Fruit fly (Drosophila melanogaster) whole organism, prepupa: ENCODE results near the gene CG8001.

ENCODE experiments used
- Blimp-1 ChIP-seq: fragments of 200-800 bp; sonication (Bioruptor generic); optimal IDR thresholded peaks from 3 replicates; lab custom pipeline; 2017; ENCODE audit warnings: missing biosample characterization, missing genetic modification characterization, mild to moderate bottlenecking, moderate library complexity, missing genetic modification reagents
- CG10631 ChIP-seq: fragments of 200-800 bp; sonication (Bioruptor generic); optimal IDR thresholded peaks from 2 replicates; lab custom pipeline; 2016; ENCODE audit warnings: missing biosample characterization, missing genetic modification characterization
- CG10669 ChIP-seq: fragments of 200-800 bp; sonication (Bioruptor generic); optimal IDR thresholded peaks from 3 replicates; lab custom pipeline; 2018; ENCODE audit warnings: missing biosample characterization, mild to moderate bottlenecking, missing genetic modification characterization, moderate library complexity
- CG11294 ChIP-seq: fragments of 200-800 bp; sonication (Bioruptor generic); IDR thresholded peaks from 2 replicates; pipeline ENCODE4 v1.3.6; 2022; ENCODE audit warnings: missing biosample characterization, missing genetic modification characterization
- CG11762 ChIP-seq: fragments of 200-800 bp; sonication (Bioruptor generic); optimal IDR thresholded peaks from 3 replicates; lab custom pipeline; 2016; ENCODE audit warnings: missing biosample characterization, missing genetic modification characterization; ENCODE audit not compliant: insufficient read depth
- CG11902 ChIP-seq: fragments of 200-800 bp; sonication (Bioruptor generic); optimal IDR thresholded peaks from 3 replicates; lab custom pipeline; 2016; ENCODE audit warnings: missing biosample characterization, missing genetic modification characterization
- CG15336 ChIP-seq: fragments of 200-800 bp; sonication (Bioruptor generic); IDR thresholded peaks from 2 replicates; pipeline ENCODE4 v1.3.6; 2022; ENCODE audit warnings: missing biosample characterization, missing genetic modification characterization
- CG1621 ChIP-seq: fragments of 200-800 bp; sonication (Bioruptor generic); optimal IDR thresholded peaks from 3 replicates; lab custom pipeline; 2018; ENCODE audit warnings: missing biosample characterization, mild to moderate bottlenecking, missing genetic modification characterization
- CG16779 ChIP-seq: fragments of 200-800 bp; sonication (Bioruptor generic); optimal IDR thresholded peaks from 3 replicates; lab custom pipeline; 2017; ENCODE audit warnings: missing biosample characterization, mild to moderate bottlenecking, missing genetic modification characterization
- CG31627 ChIP-seq: fragments of 200-800 bp; sonication (Bioruptor generic); optimal IDR thresholded peaks from 3 replicates; lab custom pipeline; 2016; ENCODE audit warnings: missing biosample characterization, missing genetic modification characterization
- CG32006 ChIP-seq: fragments of 200-800 bp; sonication (Bioruptor generic); optimal IDR thresholded peaks from 3 replicates; lab custom pipeline; 2017; ENCODE audit warnings: missing biosample characterization, mild to moderate bottlenecking, missing genetic modification characterization
- CG3919 ChIP-seq: fragments of 200-800 bp; sonication (Bioruptor generic); optimal IDR thresholded peaks from 3 replicates; lab custom pipeline; 2016; ENCODE audit warnings: missing biosample characterization, missing genetic modification characterization
- CG4318 ChIP-seq: fragments of 200-800 bp; sonication (Bioruptor generic); optimal IDR thresholded peaks from 3 replicates; lab custom pipeline; 2017; ENCODE audit warnings: missing biosample characterization, mild to moderate bottlenecking, missing genetic modification characterization
- CG6276 ChIP-seq: fragments of 200-800 bp; sonication (Bioruptor generic); optimal IDR thresholded peaks from 2 replicates; lab custom pipeline; 2017; ENCODE audit warnings: missing biosample characterization, mild to moderate bottlenecking, missing genetic modification characterization
- CG6792 ChIP-seq: fragments of 200-800 bp; sonication (Bioruptor generic); optimal IDR thresholded peaks from 3 replicates; lab custom pipeline; 2016; ENCODE audit warnings: missing biosample characterization, missing genetic modification characterization
- CG6808 ChIP-seq: fragments of 200-800 bp; sonication (Bioruptor generic); optimal IDR thresholded peaks from 3 replicates; lab custom pipeline; 2017; ENCODE audit warnings: missing biosample characterization, missing genetic modification characterization, mild to moderate bottlenecking, moderate library complexity, missing genetic modification reagents
- CG6854 ChIP-seq: fragments of 200-800 bp; sonication (Bioruptor generic); optimal IDR thresholded peaks from 2 replicates; lab custom pipeline; 2017; ENCODE audit warnings: missing biosample characterization, mild to moderate bottlenecking, missing genetic modification characterization
- CG7368 ChIP-seq: fragments of 200-800 bp; sonication (Bioruptor generic); optimal IDR thresholded peaks from 3 replicates; lab custom pipeline; 2016; ENCODE audit warnings: missing biosample characterization, missing genetic modification characterization
- CG8319 ChIP-seq: fragments of 200-800 bp; sonication (Bioruptor generic); optimal IDR thresholded peaks from 3 replicates; lab custom pipeline; 2016; ENCODE audit warnings: missing biosample characterization, missing genetic modification characterization
- CG8632 ChIP-seq: fragments of 200-800 bp; sonication (Bioruptor generic); optimal IDR thresholded peaks from 3 replicates; lab custom pipeline; 2016; ENCODE audit warnings: missing biosample characterization, missing genetic modification characterization
- CG9139 ChIP-seq: fragments of 200-800 bp; sonication (Bioruptor generic); optimal IDR thresholded peaks from 3 replicates; lab custom pipeline; 2017; ENCODE audit warnings: missing biosample characterization, mild to moderate bottlenecking, missing genetic modification characterization
- Eip75B ChIP-seq: fragments of 200-800 bp; sonication (Bioruptor generic); optimal IDR thresholded peaks from 3 replicates; lab custom pipeline; 2016; ENCODE audit warnings: missing biosample characterization, missing genetic modification characterization
- Eip78C ChIP-seq: fragments of 200-800 bp; sonication (Bioruptor generic); peaks from one replicate; lab custom pipeline; 2016; ENCODE audit warnings: missing biosample characterization, missing genetic modification characterization
- Eip93F ChIP-seq: fragments of 200-800 bp; sonication (Bioruptor generic); optimal IDR thresholded peaks from 2 replicates; lab custom pipeline; 2016; ENCODE audit warnings: missing biosample characterization, mild to moderate bottlenecking, missing genetic modification characterization
- Ets21C ChIP-seq: fragments of 200-800 bp; sonication (Bioruptor generic); optimal IDR thresholded peaks from 3 replicates; lab custom pipeline; 2016; ENCODE audit warnings: missing biosample characterization, missing genetic modification characterization
- Gug ChIP-seq: fragments of 200-800 bp; sonication (Bioruptor generic); IDR thresholded peaks from 2 replicates; pipeline ENCODE4 v1.3.6; 2022; ENCODE audit warnings: missing biosample characterization, missing genetic modification characterization
- Hr39 ChIP-seq: fragments of 200-800 bp; sonication (Bioruptor generic); optimal IDR thresholded peaks from 2 replicates; lab custom pipeline; 2016; ENCODE audit warnings: missing biosample characterization, missing genetic modification characterization
- Hr4 ChIP-seq: fragments of 200-800 bp; sonication (Bioruptor generic); optimal IDR thresholded peaks from 3 replicates; lab custom pipeline; 2016; ENCODE audit warnings: missing biosample characterization, missing genetic modification characterization
- Lpt ChIP-seq: fragments of 200-800 bp; sonication (Bioruptor generic); optimal IDR thresholded peaks from 3 replicates; lab custom pipeline; 2016; ENCODE audit warnings: missing biosample characterization, missing genetic modification characterization
- Met ChIP-seq: fragments of 200-800 bp; sonication (Bioruptor generic); optimal IDR thresholded peaks from 3 replicates; lab custom pipeline; 2016; ENCODE audit warnings: missing biosample characterization, missing genetic modification characterization
- OdsH ChIP-seq: fragments of 200-800 bp; sonication (Bioruptor generic); optimal IDR thresholded peaks from 3 replicates; lab custom pipeline; 2016; ENCODE audit warnings: missing biosample characterization, missing genetic modification characterization
- Smox ChIP-seq: fragments of 200-800 bp; sonication (Bioruptor generic); optimal IDR thresholded peaks from 3 replicates; lab custom pipeline; 2016; ENCODE audit warnings: missing biosample characterization, missing genetic modification characterization
- Sox102F ChIP-seq: fragments of 200-800 bp; sonication (Bioruptor generic); optimal IDR thresholded peaks from 2 replicates; lab custom pipeline; 2016; ENCODE audit warnings: missing biosample characterization, mild to moderate bottlenecking, missing genetic modification characterization
- Sox14 ChIP-seq: fragments of 200-800 bp; sonication (Bioruptor generic); optimal IDR thresholded peaks from 3 replicates; lab custom pipeline; 2016; ENCODE audit warnings: missing biosample characterization, missing genetic modification characterization
- Sox15 ChIP-seq: fragments of 200-800 bp; sonication (Bioruptor generic); optimal IDR thresholded peaks from 3 replicates; lab custom pipeline; 2016; ENCODE audit warnings: missing biosample characterization, missing genetic modification characterization
- achi ChIP-seq: fragments of 200-800 bp; sonication (Bioruptor generic); optimal IDR thresholded peaks from 3 replicates; lab custom pipeline; 2016; ENCODE audit warnings: missing biosample characterization, missing genetic modification characterization
- acj6 ChIP-seq: fragments of 200-800 bp; sonication (Bioruptor generic); optimal IDR thresholded peaks from 3 replicates; lab custom pipeline; 2016; ENCODE audit warnings: missing biosample characterization, missing genetic modification characterization
- cyc ChIP-seq: fragments of 200-800 bp; sonication (Bioruptor generic); optimal IDR thresholded peaks from 3 replicates; lab custom pipeline; 2016; ENCODE audit warnings: missing biosample characterization, missing genetic modification characterization
- dac ChIP-seq: fragments of 200-800 bp; sonication (Bioruptor generic); optimal IDR thresholded peaks from 2 replicates; lab custom pipeline; 2017; ENCODE audit warnings: missing biosample characterization, mild to moderate bottlenecking, missing genetic modification characterization
- dsx ChIP-seq: fragments of 200-800 bp; optimal IDR thresholded peaks from 3 replicates; lab custom pipeline; 2019; ENCODE audit warnings: missing biosample characterization, mild to moderate bottlenecking, missing genetic modification characterization, moderate library complexity; ENCODE audit not compliant: poor library complexity, severe bottlenecking
- eg ChIP-seq: fragments of 200-800 bp; sonication (Bioruptor generic); IDR thresholded peaks from 3 replicates; pipeline ENCODE4 v1.3.6; 2022; ENCODE audit warnings: missing biosample characterization, missing genetic modification characterization
- esn ChIP-seq: fragments of 200-800 bp; sonication (Bioruptor generic); optimal IDR thresholded peaks from 2 replicates; lab custom pipeline; 2016; ENCODE audit warnings: missing biosample characterization, mild to moderate bottlenecking, missing genetic modification characterization, moderate library complexity
- fd59A ChIP-seq: fragments of 200-800 bp; sonication (Bioruptor generic); optimal IDR thresholded peaks from 2 replicates; lab custom pipeline; 2017; ENCODE audit warnings: missing biosample characterization, mild to moderate bottlenecking, missing genetic modification characterization, missing genetic modification reagents
- fd85E ChIP-seq: fragments of 200-800 bp; sonication (Bioruptor generic); optimal IDR thresholded peaks from 3 replicates; lab custom pipeline; 2016; ENCODE audit warnings: missing biosample characterization, missing genetic modification characterization
- fkh ChIP-seq: fragments of 200-800 bp; sonication (Bioruptor generic); optimal IDR thresholded peaks from 3 replicates; lab custom pipeline; 2017; ENCODE audit warnings: missing biosample characterization, mild to moderate bottlenecking, missing genetic modification characterization, moderate library complexity
- lz ChIP-seq: fragments of 200-800 bp; sonication (Bioruptor generic); optimal IDR thresholded peaks from 3 replicates; lab custom pipeline; 2016; ENCODE audit warnings: missing biosample characterization, missing genetic modification characterization
- pdm3 ChIP-seq: fragments of 200-800 bp; sonication (Bioruptor generic); optimal IDR thresholded peaks from 3 replicates; lab custom pipeline; 2016; ENCODE audit warnings: missing biosample characterization, missing genetic modification characterization
- salr ChIP-seq, 2 experiments: fragments of 200-800 bp; sonication (Bioruptor generic); optimal IDR thresholded peaks; 3 replicates each; lab custom pipeline; 2016 to 2018; ENCODE audit warnings: missing biosample characterization in 2 of 2, missing genetic modification characterization in 2 of 2, mild to moderate bottlenecking in 1 of 2
- spab ChIP-seq: fragments of 200-800 bp; sonication (Bioruptor generic); optimal IDR thresholded peaks from 2 replicates; lab custom pipeline; 2017; ENCODE audit warnings: missing biosample characterization, mild to moderate bottlenecking, missing genetic modification characterization, missing genetic modification reagents
- ss ChIP-seq, 2 experiments: fragments of 200-800 bp; sonication (Bioruptor generic); optimal IDR thresholded peaks; 2 replicates in 1 of 2; 3 replicates in 1 of 2; lab custom pipeline; 2017 to 2018; ENCODE audit warnings: mild to moderate bottlenecking in 2 of 2, missing biosample characterization in 2 of 2, missing genetic modification characterization in 2 of 2, moderate library complexity in 1 of 2
- svp ChIP-seq: fragments of 200-800 bp; sonication (Bioruptor generic); peaks from one replicate; lab custom pipeline; 2016; ENCODE audit warnings: missing biosample characterization, missing genetic modification characterization
- topi ChIP-seq: fragments of 200-800 bp; sonication (Bioruptor generic); optimal IDR thresholded peaks from 3 replicates; lab custom pipeline; 2016; ENCODE audit warnings: missing biosample characterization, missing genetic modification characterization

CG8001 gene

dm6 chr3L:1808631-1809030 is 52.7 kb downstream of the CG8001 start:
- TF ChIP-seq achi (GFP tag; lab: Kevin White, UChicago) (peak; percentile 85), Sox14 (GFP tag; lab: Kevin White, UChicago) (peak; percentile 85), CG4318 (GFP tag; lab: Kevin White, UChicago) (no peak), CG16779 (tag; lab: Kevin White, UChicago) (no peak), CG10631 (GFP tag; lab: Kevin White, UChicago) (no peak), lz (GFP tag; lab: Kevin White, UChicago) (peak; percentile 62), Smox (no peak), CG15336 (GFP tag; lab: Robert Waterston, UW) (peak; percentile 90), CG7368 (GFP tag; lab: Kevin White, UChicago) (no peak), CG8632 (GFP tag; lab: Kevin White, UChicago) (no peak), pdm3 (GFP tag; lab: Kevin White, UChicago) (peak; percentile 87), CG3919 (GFP tag; lab: Kevin White, UChicago) (peak; percentile 90), CG31627 (peak; percentile 73), Eip75B (peak; percentile 84), cyc (GFP tag; lab: Kevin White, UChicago) (peak; percentile 68), acj6 (GFP tag; lab: Kevin White, UChicago) (peak; percentile 85), svp (GFP tag; lab: Kevin White, UChicago) (no peak), CG6808 (no peak), Sox15 (GFP tag; lab: Kevin White, UChicago) (peak; percentile 72), fkh (GFP tag; lab: Kevin White, UChicago) (no peak), CG6276 (no peak), esn (GFP tag; lab: Kevin White, UChicago) (peak; percentile 79), CG9139 (no peak), spab (GFP tag; lab: Kevin White, UChicago) (peak; percentile 82), Hr39 (GFP tag; lab: Kevin White, UChicago) (peak; percentile 78), CG11762 (GFP tag; lab: Kevin White, UChicago) (peak; percentile 80), dsx (peak; percentile 85), Lpt (GFP tag; lab: Kevin White, UChicago) (peak; percentile 79), topi (GFP tag; lab: Kevin White, UChicago) (peak; percentile 75), Met (GFP tag; lab: Kevin White, UChicago) (no peak), CG8319 (GFP tag; lab: Kevin White, UChicago) (peak; percentile 75), ss (GFP tag; optimal IDR thresholded peaks at IDR 0.05; lab: Kevin White, UChicago) (peak; percentile 82 to 85), CG1621 (tag; lab: Kevin White, UChicago) (peak; percentile 85), Ets21C (GFP tag; lab: Kevin White, UChicago) (peak; percentile 53), CG11902 (peak; percentile 74), OdsH (GFP tag; lab: Kevin White, UChicago) (no peak), Blimp-1 (GFP tag; lab: Kevin White, UChicago) (no peak), CG32006 (GFP tag; lab: Kevin White, UChicago) (peak; percentile 82), fd85E (GFP tag; lab: Kevin White, UChicago) (no peak), Hr4 (GFP tag; lab: Kevin White, UChicago) (no peak), Sox102F (GFP tag; lab: Kevin White, UChicago) (no peak), CG6854 (GFP tag; lab: Kevin White, UChicago) (no peak), CG11294 (GFP tag; lab: Robert Waterston, UW) (peak; percentile 83), Eip93F (no peak), salr (GFP tag; optimal IDR thresholded peaks at IDR 0.05; lab: Kevin White, UChicago) (peak in 1 of 2 experiments; percentile 73), fd59A (GFP tag; lab: Kevin White, UChicago) (peak; percentile 84), eg (peak; percentile 95), Gug (peak; percentile 84), CG6792 (GFP tag; lab: Kevin White, UChicago) (peak; percentile 84), Eip78C (peak; percentile 96), dac (GFP tag; lab: Kevin White, UChicago) (peak; percentile 28), CG10669 (GFP tag; lab: Kevin White, UChicago) (no peak)
